Fruit fly (Drosophila melanogaster) Kc167 (cell line): ENCODE results near the gene Osi22.

Source experiments
- Sin3A ChIP-seq: fragments of >200 bp; optimal IDR thresholded peaks from 2 replicates; lab custom pipeline; 2018; ENCODE audit warnings: missing external identifiers
- h ChIP-seq: fragments of >200 bp; optimal IDR thresholded peaks from 3 replicates; lab custom pipeline; 2018; ENCODE audit warnings: missing external identifiers

dm6 chr3R:13241726-13242125 lies 48.7 kb upstream of the Osi22 start:
- no peak for TF ChIP-seq h
- no peak for TF ChIP-seq Sin3A (lab: Kevin White, UChicago)
